Worm (Caenorhabditis elegans) whole organism, young adult: ENCODE data around the gene fbxa-28.

Source experiments
- ama-1 ChIP-seq, 3 experiments: fragments of 150-350 bp in 1 of 3; sonication (generic microtip) in 2 of 3; optimal IDR thresholded peaks; 2 replicates each; lab custom pipeline; 2014 to 2018; ENCODE audit warnings: missing biosample characterization in 2 of 3, missing genetic modification characterization in 2 of 3, missing genetic modification reagents in 2 of 3
- mel-28 ChIP-seq: sonication (generic microtip); optimal IDR thresholded peaks from 2 replicates; lab custom pipeline; 2016; ENCODE audit warnings: borderline replicate concordance, mild to moderate bottlenecking, missing genetic modification characterization, missing compliant biosample characterization
- unc-62 ChIP-seq: fragments of 150-350 bp; optimal IDR thresholded peaks from 2 replicates; lab custom pipeline; 2014; ENCODE audit warnings: missing biosample characterization, missing genetic modification reagents, missing genetic modification characterization

DNA sequence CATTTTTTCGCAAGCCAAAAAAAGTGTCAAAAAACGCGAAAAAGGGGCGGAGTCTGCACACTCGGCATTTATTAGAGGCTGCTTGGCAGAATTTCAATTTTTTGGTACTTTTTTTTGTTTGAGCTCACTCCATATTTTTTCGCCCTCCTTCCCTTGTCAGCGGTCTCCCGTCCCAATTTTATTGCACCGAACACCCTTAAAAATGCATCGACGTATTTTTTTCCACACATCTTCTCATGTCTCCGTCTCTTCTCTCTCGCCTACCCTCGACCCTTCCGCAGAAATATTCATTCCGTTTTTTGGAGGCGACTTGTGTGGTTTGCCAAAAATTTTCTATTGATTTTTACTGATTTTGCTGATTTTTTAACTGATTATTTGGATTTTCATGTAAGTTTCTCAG is 28.8 kb downstream of the fbxa-28 start, which contains the start of gene Y82E9BL.18:
- TF ChIP-seq ama-1 (optimal IDR thresholded peaks at IDR 0.05; lab: Kevin White, UChicago) (no peak), ama-1 (GFP tag; optimal IDR thresholded peaks at IDR 0.05; lab: Kevin White, UChicago) (no peak), unc-62 (GFP tag; lab: Kevin White, UChicago) (no peak), mel-28 (no peak)
